Worm (Caenorhabditis elegans) whole organism, L2 larva: ENCODE measurements around the gene lips-3.

ENCODE experiments used
- elt-1 ChIP-seq: fragments of 150-350 bp; optimal IDR thresholded peaks from 2 replicates; lab custom pipeline; 2014; ENCODE audit warnings: missing biosample characterization, missing genetic modification characterization
- fos-1 ChIP-seq: fragments of 150-350 bp; optimal IDR thresholded peaks from 2 replicates; lab custom pipeline; 2014; ENCODE audit warnings: missing biosample characterization, missing genetic modification characterization
- mab-5 ChIP-seq: fragments of 150-350 bp; optimal IDR thresholded peaks from 2 replicates; lab custom pipeline; 2014; ENCODE audit warnings: missing biosample characterization, missing genetic modification characterization
- mdl-1 ChIP-seq, 2 experiments: fragments of 150-350 bp in 1 of 2; sonication (generic microtip) in 1 of 2; optimal IDR thresholded peaks; 2 replicates each; lab custom pipeline; 2017; ENCODE audit warnings: missing biosample characterization in 2 of 2, missing genetic modification characterization in 2 of 2
- nhr-25 ChIP-seq: fragments of 150-350 bp; sonication (generic microtip); optimal IDR thresholded peaks from 3 replicates; lab custom pipeline; 2014; ENCODE audit warnings: missing biosample characterization, missing genetic modification characterization
- peb-1 ChIP-seq: fragments of 150-350 bp; optimal IDR thresholded peaks from 2 replicates; lab custom pipeline; 2014; ENCODE audit warnings: missing biosample characterization, missing genetic modification characterization
- ztf-11 ChIP-seq: sonication (generic microtip); optimal IDR thresholded peaks from 2 replicates; lab custom pipeline; 2017; ENCODE audit warnings: missing biosample characterization, missing genetic modification characterization

DNA sequence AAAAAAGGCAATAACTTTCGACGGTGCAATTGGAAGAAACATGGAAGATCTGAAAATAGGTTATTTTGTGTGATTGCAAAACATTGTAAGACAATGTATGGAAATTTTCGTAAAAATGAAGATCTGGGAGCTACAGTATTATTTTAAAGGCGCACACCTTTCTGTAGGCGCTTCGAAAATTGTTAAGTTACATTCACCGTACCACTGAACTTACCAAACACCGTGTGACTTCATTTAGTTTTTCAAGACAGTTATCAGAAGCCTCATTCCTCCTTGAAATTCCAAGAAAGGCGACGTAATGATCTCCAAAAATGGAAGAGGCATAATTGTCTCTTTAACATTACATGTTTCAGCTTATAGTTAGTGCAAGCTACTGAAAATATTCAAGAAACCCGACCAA lies 37.6 kb downstream of the lips-3 start:
- TF ChIP-seq mab-5 (tag; lab: Kevin White, UChicago) (no peak), elt-1 (tag; lab: Kevin White, UChicago) (no peak), fos-1 (tag; lab: Kevin White, UChicago) (no peak), mdl-1 (tag; optimal IDR thresholded peaks at IDR 0.05; lab: Kevin White, UChicago) (no peak), nhr-25 (tag; lab: Kevin White, UChicago) (no peak), ztf-11 (tag; lab: Kevin White, UChicago) (no peak), peb-1 (no peak)
